Worm (Caenorhabditis elegans): ENCODE results near the gene srr-8.

ce11 chrV:5031764-5032163, 30.3 kb downstream of the srr-8 start:
- TF ChIP-seq ceh-2 (tag; optimal IDR thresholded peaks at IDR 0.05) (no peak), nfya-1 (tag; optimal IDR thresholded peaks at IDR 0.05) (no peak), ceh-45 (GFP tag; IDR thresholded peaks at IDR 0.05) (no peak), elt-2 (tag; optimal IDR thresholded peaks at IDR 0.05) (no peak), pha-2 (tag; optimal IDR thresholded peaks at IDR 0.05) (no peak), ama-1 (optimal IDR thresholded peaks at IDR 0.05) (no peak), ref-2 (tag; optimal IDR thresholded peaks at IDR 0.05) (no peak)

All from whole organism, late embryonic.